Worm (Caenorhabditis elegans) whole organism, L4/young adult: ENCODE results near the gene srw-77.

ENCODE experiments used
- W03F9.2 ChIP-seq: fragments of 150-350 bp; optimal IDR thresholded peaks from 2 replicates; lab custom pipeline; 2014; ENCODE audit warnings: missing biosample characterization, missing genetic modification characterization
- dao-5 ChIP-seq: sonication (generic microtip); optimal IDR thresholded peaks from 2 replicates; lab custom pipeline; 2016; ENCODE audit warnings: missing genotype, missing genetic modification characterization, moderate library complexity, missing compliant biosample characterization
- him-1 ChIP-seq: sonication (generic microtip); optimal IDR thresholded peaks from 2 replicates; lab custom pipeline; 2016; ENCODE audit warnings: missing genotype, missing genetic modification reagents, missing genetic modification characterization, missing compliant biosample characterization

ce11 chrV:16692988-16693387 lies 49.5 kb upstream of the srw-77 start:
- TF ChIP-seq W03F9.2 (tag; lab: Kevin White, UChicago) (no peak), him-1 (tag; lab: Kevin White, UChicago) (no peak), dao-5 (tag; lab: Kevin White, UChicago) (no peak)
